Worm (Caenorhabditis elegans): Measurements from ENCODE around the gene M60.7.

Gene M60.7

ce11 chrX:8257687-8258086, 3.3 kb downstream of the M60.7 start:
- TF ChIP-seq sptf-1 (tag; optimal IDR thresholded peaks at IDR 0.05) (no peak), unc-120 (tag; optimal IDR thresholded peaks at IDR 0.05; ENCODE audit: poor library complexity, severe bottlenecking) (no peak), lsy-2 (tag; optimal IDR thresholded peaks at IDR 0.05) (no peak), mls-2 (tag; optimal IDR thresholded peaks at IDR 0.05) (no peak), ceh-83 (GFP tag; optimal IDR thresholded peaks at IDR 0.05) (no peak), cnd-1 (tag; optimal IDR thresholded peaks at IDR 0.05) (no peak), sem-2 (GFP tag; optimal IDR thresholded peaks at IDR 0.05) (no peak)

ce11 chrX:8255433-8255832, 5.5 kb downstream of the M60.7 start:
- TF ChIP-seq nhr-12 (tag; optimal IDR thresholded peaks at IDR 0.05) = no peak
- TF ChIP-seq blmp-1 (tag; optimal IDR thresholded peaks at IDR 0.05) = peak; percentile 42

DNA sequence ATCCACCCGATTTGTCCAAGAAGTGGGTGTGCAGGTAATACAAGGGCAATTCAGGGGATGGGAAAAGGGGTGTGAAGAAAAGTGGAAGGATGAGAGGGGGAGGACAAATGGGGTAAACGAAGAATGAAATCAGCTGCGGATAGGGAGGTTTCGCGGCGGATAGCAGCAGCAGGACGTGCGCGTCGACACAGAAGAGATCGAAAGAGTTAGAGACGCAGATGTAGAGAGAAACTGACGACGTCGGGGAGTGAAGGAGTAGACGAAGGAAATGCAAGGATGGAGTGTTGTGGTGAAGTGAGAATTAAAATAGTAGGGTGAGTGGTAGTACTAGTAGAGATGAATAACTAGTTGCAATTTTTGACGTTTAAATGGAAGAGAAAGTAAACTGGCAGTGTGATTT, 8.7 kb downstream of the M60.7 start, which contains the start of gene M60.6:
Gene M60.6 (minus strand): TSS at position 166 of the 400 bp plus-strand sequence.
- TF ChIP-seq ces-1 (GFP tag; optimal IDR thresholded peaks at IDR 0.05) = peak; percentile 57
- TF ChIP-seq mep-1 (tag; optimal IDR thresholded peaks at IDR 0.05) = no peak
- peak; percentile 49 for TF ChIP-seq ham-2 (GFP tag; optimal IDR thresholded peaks at IDR 0.05)

ce11 chrX:8247088-8247487, 13.9 kb downstream of the M60.7 start:
- TF ChIP-seq ces-1 (GFP tag; optimal IDR thresholded peaks at IDR 0.05) (no peak), unc-39 (tag; optimal IDR thresholded peaks at IDR 0.05) (no peak), elt-3 (tag; optimal IDR thresholded peaks at IDR 0.05) (no peak), mab-5 (tag; optimal IDR thresholded peaks at IDR 0.05) (no peak), ham-2 (GFP tag; optimal IDR thresholded peaks at IDR 0.05) (no peak), M03D4.4 (tag; optimal IDR thresholded peaks at IDR 0.05) (no peak), blmp-1 (tag; optimal IDR thresholded peaks at IDR 0.05) (no peak), nhr-76 (tag; optimal IDR thresholded peaks at IDR 0.05) (no peak), ztf-11 (tag; optimal IDR thresholded peaks at IDR 0.05) (no peak), lin-32 (GFP tag; optimal IDR thresholded peaks at IDR 0.05) (no peak), ceh-83 (GFP tag; optimal IDR thresholded peaks at IDR 0.05) (no peak), hlh-1 (tag; optimal IDR thresholded peaks at IDR 0.05) (no peak), mls-2 (tag; optimal IDR thresholded peaks at IDR 0.05) (no peak), lin-13 (tag; optimal IDR thresholded peaks at IDR 0.05) (no peak), bed-3 (GFP tag; optimal IDR thresholded peaks at IDR 0.05) (no peak)

- TF ChIP-seq nhr-12 (tag; optimal IDR thresholded peaks at IDR 0.05) (no peak), tbx-8 (GFP tag; optimal IDR thresholded peaks at IDR 0.05) (no peak), lin-13 (tag; optimal IDR thresholded peaks at IDR 0.05) (no peak), unc-62 (GFP tag; optimal IDR thresholded peaks at IDR 0.05) (no peak), bed-3 (GFP tag; optimal IDR thresholded peaks at IDR 0.05) (no peak), nhr-2 (tag; optimal IDR thresholded peaks at IDR 0.05) (no peak), elt-1 (tag; optimal IDR thresholded peaks at IDR 0.05; ENCODE audit: borderline replicate concordance, insufficient read depth) (no peak), pha-4 (tag; optimal IDR thresholded peaks at IDR 0.05) (no peak), nhr-237 (tag; optimal IDR thresholded peaks at IDR 0.05) (no peak), unc-120 (tag; optimal IDR thresholded peaks at IDR 0.05; ENCODE audit: poor library complexity, severe bottlenecking) (no peak), elt-3 (tag; optimal IDR thresholded peaks at IDR 0.05) (no peak), nhr-28 (tag; optimal IDR thresholded peaks at IDR 0.05) (no peak), lin-32 (GFP tag; optimal IDR thresholded peaks at IDR 0.05) (no peak), sptf-1 (tag; optimal IDR thresholded peaks at IDR 0.05) (no peak), flh-1 (GFP tag; optimal IDR thresholded peaks at IDR 0.05) (no peak), lsy-2 (tag; optimal IDR thresholded peaks at IDR 0.05) (no peak)
These were observed 14.8 kb downstream of the M60.7 start, which contains the start of gene kqt-2 for ce11 chrX:8246126-8246525. kqt-2 (minus strand) TSS chrX:8246369.

DNA sequence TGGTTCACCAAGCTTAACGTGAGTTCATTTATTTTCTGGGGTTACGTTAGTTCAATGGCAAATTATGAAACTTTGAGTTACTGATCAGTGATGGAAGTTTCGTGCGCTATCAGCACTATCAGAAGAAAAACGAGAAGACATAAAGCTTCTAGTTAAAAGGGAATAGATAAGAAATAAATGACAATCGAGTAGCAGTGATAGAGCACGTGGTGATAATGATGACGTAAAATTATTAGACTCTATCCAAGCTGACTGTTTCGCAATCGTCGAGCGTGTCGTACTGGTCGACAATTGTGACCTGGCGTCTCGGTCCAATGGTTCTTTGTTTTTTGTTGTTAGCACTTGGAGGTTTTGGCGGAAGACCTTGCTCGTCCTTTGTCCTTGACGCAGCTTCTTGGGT, 17.9 kb downstream of the M60.7 start:
- TF ChIP-seq drap-1 (GFP tag; optimal IDR thresholded peaks at IDR 0.05) = no peak
- TF ChIP-seq elt-1 (tag; optimal IDR thresholded peaks at IDR 0.05; ENCODE audit: borderline replicate concordance, insufficient read depth) = no peak
- TF ChIP-seq unc-39 (tag; optimal IDR thresholded peaks at IDR 0.05) = no peak
- no peak for TF ChIP-seq nhr-2 (tag; optimal IDR thresholded peaks at IDR 0.05)
- no peak for TF ChIP-seq hlh-1 (tag; optimal IDR thresholded peaks at IDR 0.05)
- no peak for TF ChIP-seq tbx-8 (GFP tag; optimal IDR thresholded peaks at IDR 0.05)
- TF ChIP-seq snpc-4 (tag; optimal IDR thresholded peaks at IDR 0.05) = no peak
- TF ChIP-seq flh-1 (GFP tag; optimal IDR thresholded peaks at IDR 0.05) = no peak
- no peak for TF ChIP-seq pha-4 (tag; optimal IDR thresholded peaks at IDR 0.05)
- TF ChIP-seq lin-32 (GFP tag; optimal IDR thresholded peaks at IDR 0.05) = no peak
- no peak for TF ChIP-seq nhr-28 (tag; optimal IDR thresholded peaks at IDR 0.05)

Measured in whole organism, mixed stage, embryonic.